Worm (Caenorhabditis elegans) whole organism, L4 larva: Measurements from ENCODE around the gene str-264.

ENCODE experiments used
- R02D3.7 ChIP-seq: fragments of 150-350 bp; sonication (generic microtip); optimal IDR thresholded peaks from 3 replicates; lab custom pipeline; 2014; ENCODE audit warnings: missing biosample characterization, missing genetic modification characterization
- Y48G9A.11 ChIP-seq: fragments of 200-800 bp; sonication (Bioruptor generic); IDR thresholded peaks from 2 replicates; pipeline ENCODE4 v1.3.6; 2022; ENCODE audit warnings: missing genetic modification reagents, missing genetic modification characterization, missing compliant biosample characterization
- Y5F2A.4 ChIP-seq: fragments of 200-800 bp; sonication (Bioruptor generic); optimal IDR thresholded peaks from 2 replicates; lab custom pipeline; 2018; ENCODE audit warnings: mild to moderate bottlenecking, missing genetic modification characterization, missing compliant biosample characterization
- ceh-28 ChIP-seq: fragments of 150-350 bp; optimal IDR thresholded peaks from 2 replicates; lab custom pipeline; 2014; ENCODE audit warnings: missing biosample characterization, missing genetic modification reagents, missing genetic modification characterization
- ceh-32 ChIP-seq: sonication (generic microtip); optimal IDR thresholded peaks from 2 replicates; lab custom pipeline; 2016; ENCODE audit warnings: mild to moderate bottlenecking, missing genetic modification characterization, missing compliant biosample characterization; ENCODE audit not compliant: poor library complexity
- ces-1 ChIP-seq: fragments of 150-350 bp; sonication (generic microtip); optimal IDR thresholded peaks from 4 replicates; lab custom pipeline; 2014; ENCODE audit warnings: missing biosample characterization, missing genetic modification reagents, missing genetic modification characterization
- cey-2 ChIP-seq: sonication (generic microtip); optimal IDR thresholded peaks from 3 replicates; lab custom pipeline; 2017; ENCODE audit warnings: missing genetic modification characterization, mild to moderate bottlenecking, missing compliant biosample characterization, antibody characterized with exemption, borderline replicate concordance; ENCODE audit not compliant: insufficient read depth
- daf-12 ChIP-seq: fragments of 150-350 bp; optimal IDR thresholded peaks from 2 replicates; lab custom pipeline; 2014; ENCODE audit warnings: missing biosample characterization, missing genetic modification reagents, missing genetic modification characterization
- daf-16 ChIP-seq, 3 experiments: sonication (generic microtip); optimal IDR thresholded peaks; 2 replicates each; lab custom pipeline; 2016 to 2017; ENCODE audit warnings: missing genetic modification characterization in 3 of 3, missing genetic modification reagents in 3 of 3, mild to moderate bottlenecking in 2 of 3, missing compliant biosample characterization in 2 of 3, missing biosample characterization in 1 of 3, moderate library complexity in 1 of 3
- dmd-6 ChIP-seq: fragments of 200-800 bp; sonication (Bioruptor generic); IDR thresholded peaks from 2 replicates; pipeline ENCODE4 v1.3.6; 2022; ENCODE audit warnings: missing genetic modification reagents, missing genetic modification characterization, missing compliant biosample characterization
- dmd-8 ChIP-seq: fragments of 200-800 bp; sonication (Bioruptor generic); IDR thresholded peaks from 2 replicates; pipeline ENCODE4 v1.3.6; 2022; ENCODE audit warnings: missing genetic modification characterization, missing compliant biosample characterization
- hlh-30 ChIP-seq: sonication (generic microtip); optimal IDR thresholded peaks from 2 replicates; lab custom pipeline; 2017; ENCODE audit warnings: antibody characterized with exemption, mild to moderate bottlenecking, missing genetic modification characterization, missing compliant biosample characterization; ENCODE audit not compliant: insufficient read depth
- jun-1 ChIP-seq: fragments of 150-350 bp; optimal IDR thresholded peaks from 2 replicates; lab custom pipeline; 2014; ENCODE audit warnings: missing biosample characterization, missing genetic modification reagents, missing genetic modification characterization
- lin-1 ChIP-seq: fragments of 200-800 bp; sonication (Bioruptor generic); IDR thresholded peaks from 2 replicates; pipeline ENCODE4 v1.3.6; 2022; ENCODE audit warnings: missing genetic modification reagents, missing genetic modification characterization, missing compliant biosample characterization
- lin-29 ChIP-seq: fragments of 200-800 bp; sonication (Bioruptor generic); IDR thresholded peaks from 2 replicates; pipeline ENCODE4 v1.3.6; 2022; ENCODE audit warnings: missing genetic modification reagents, missing genetic modification characterization, missing compliant biosample characterization
- lin-38 ChIP-seq: fragments of 200-800 bp; sonication (Bioruptor generic); IDR thresholded peaks from 2 replicates; pipeline ENCODE4 v1.3.6; 2022; ENCODE audit warnings: missing genetic modification reagents, missing genetic modification characterization, missing compliant biosample characterization
- lsy-2 ChIP-seq, 2 experiments: fragments of 150-350 bp in 1 of 2; sonication (generic microtip) in 1 of 2; optimal IDR thresholded peaks; 2 replicates each; lab custom pipeline; 2014 to 2017; ENCODE audit warnings: missing biosample characterization in 2 of 2, missing genetic modification characterization in 2 of 2
- mxl-2 ChIP-seq: fragments of 200-800 bp; sonication (Bioruptor generic); conservative IDR thresholded peaks from 2 replicates; pipeline ENCODE4 v1.3.6; 2022; ENCODE audit warnings: missing genetic modification reagents, missing genetic modification characterization, missing compliant biosample characterization
- mxl-3 ChIP-seq: fragments of 200-800 bp; sonication (Bioruptor generic); optimal IDR thresholded peaks from 2 replicates; lab custom pipeline; 2018; ENCODE audit warnings: mild to moderate bottlenecking, missing genetic modification characterization, missing compliant biosample characterization
- nhr-10 ChIP-seq: fragments of 150-350 bp; optimal IDR thresholded peaks from 2 replicates; lab custom pipeline; 2014; ENCODE audit warnings: missing biosample characterization, missing genetic modification characterization
- nhr-102 ChIP-seq: sonication (generic microtip); optimal IDR thresholded peaks from 2 replicates; lab custom pipeline; 2016; ENCODE audit warnings: mild to moderate bottlenecking, missing genetic modification characterization, moderate library complexity, missing compliant biosample characterization
- nhr-11 ChIP-seq: fragments of 150-350 bp; optimal IDR thresholded peaks from 2 replicates; lab custom pipeline; 2014; ENCODE audit warnings: missing biosample characterization, missing genetic modification characterization
- nhr-111 ChIP-seq: fragments of 200-800 bp; sonication (Bioruptor generic); optimal IDR thresholded peaks from 2 replicates; lab custom pipeline; 2018; ENCODE audit warnings: mild to moderate bottlenecking, missing genetic modification characterization, missing compliant biosample characterization
- nhr-237 ChIP-seq: sonication (generic microtip); optimal IDR thresholded peaks from 2 replicates; lab custom pipeline; 2017; ENCODE audit warnings: missing biosample characterization, missing genetic modification characterization
- nhr-28 ChIP-seq: fragments of 150-350 bp; optimal IDR thresholded peaks from 2 replicates; lab custom pipeline; 2014; ENCODE audit warnings: missing biosample characterization, missing genetic modification characterization
- nhr-41 ChIP-seq: fragments of 200-800 bp; sonication (Bioruptor generic); IDR thresholded peaks from 2 replicates; pipeline ENCODE4 v1.3.6; 2022; ENCODE audit warnings: missing genetic modification reagents, missing genetic modification characterization, missing compliant biosample characterization
- nhr-48 ChIP-seq: sonication (generic microtip); optimal IDR thresholded peaks from 2 replicates; lab custom pipeline; 2016; ENCODE audit warnings: mild to moderate bottlenecking, missing genetic modification characterization, missing compliant biosample characterization
- nhr-6 ChIP-seq: fragments of 150-350 bp; optimal IDR thresholded peaks from 2 replicates; lab custom pipeline; 2014; ENCODE audit warnings: missing biosample characterization, missing genetic modification characterization
- nhr-76 ChIP-seq: fragments of 150-350 bp; optimal IDR thresholded peaks from 2 replicates; lab custom pipeline; 2014; ENCODE audit warnings: missing biosample characterization, missing genetic modification characterization
- pha-4 ChIP-seq, 2 experiments: fragments of 150-350 bp in 1 of 2; fragments of 200-800 bp in 1 of 2; sonication (Bioruptor generic) in 1 of 2; IDR thresholded peaks in 1 of 2; optimal IDR thresholded peaks in 1 of 2; 2 replicates each; pipeline versions ENCODE4 v1.3.6 to Lab custom; 2014 to 2022; ENCODE audit warnings: missing genetic modification characterization in 2 of 2, missing genetic modification reagents in 2 of 2, missing biosample characterization in 1 of 2, missing compliant biosample characterization in 1 of 2
- pqm-1 ChIP-seq: sonication (generic microtip); optimal IDR thresholded peaks from 2 replicates; lab custom pipeline; 2017; ENCODE audit warnings: missing biosample characterization, missing genetic modification characterization
- saeg-2 ChIP-seq: fragments of 200-800 bp; sonication (Bioruptor generic); IDR thresholded peaks from 2 replicates; pipeline ENCODE4 v1.3.6; 2022; ENCODE audit warnings: missing genetic modification reagents, missing genetic modification characterization, missing compliant biosample characterization
- set-16 ChIP-seq: fragments of 200-800 bp; sonication (Bioruptor generic); IDR thresholded peaks from 2 replicates; pipeline ENCODE4 v1.3.6; 2022; ENCODE audit warnings: missing genetic modification reagents, missing genetic modification characterization, missing compliant biosample characterization
- snpc-1.2 ChIP-seq: fragments of 200-800 bp; sonication (Bioruptor generic); IDR thresholded peaks from 2 replicates; pipeline ENCODE4 v1.3.6; 2022; ENCODE audit warnings: missing genetic modification reagents, missing genetic modification characterization, missing compliant biosample characterization
- spr-3 ChIP-seq: fragments of 200-800 bp; sonication (Bioruptor generic); optimal IDR thresholded peaks from 2 replicates; lab custom pipeline; 2018; ENCODE audit warnings: mild to moderate bottlenecking, missing genetic modification characterization, missing compliant biosample characterization
- unc-130 ChIP-seq: sonication (generic microtip); optimal IDR thresholded peaks from 2 replicates; lab custom pipeline; 2016; ENCODE audit warnings: missing genetic modification reagents, missing genetic modification characterization, missing compliant biosample characterization
- unc-62 ChIP-seq, 3 experiments: fragments of 150-350 bp in 1 of 3; sonication (generic microtip); optimal IDR thresholded peaks in 2 of 3; peaks in 1 of 3; 1 replicate in 1 of 3; 2 replicates in 2 of 3; lab custom pipeline; 2014 to 2017; ENCODE audit warnings: missing biosample characterization in 3 of 3, missing genetic modification characterization in 3 of 3, missing genetic modification reagents in 3 of 3, missing genotype in 1 of 3
- vab-7 ChIP-seq: fragments of 200-800 bp; sonication (Bioruptor generic); IDR thresholded peaks from 2 replicates; pipeline ENCODE4 v1.3.6; 2022; ENCODE audit warnings: missing genetic modification reagents, missing genetic modification characterization, missing compliant biosample characterization
- zag-1 ChIP-seq: fragments of 150-350 bp; optimal IDR thresholded peaks from 2 replicates; lab custom pipeline; 2014; ENCODE audit warnings: missing biosample characterization, missing genetic modification characterization
- zip-11 ChIP-seq: fragments of 200-800 bp; sonication (Bioruptor generic); IDR thresholded peaks from 2 replicates; pipeline ENCODE4 v1.3.6; 2022; ENCODE audit warnings: missing genetic modification characterization, missing compliant biosample characterization
- zip-2 ChIP-seq: fragments of 150-350 bp; optimal IDR thresholded peaks from 2 replicates; lab custom pipeline; 2014; ENCODE audit warnings: missing biosample characterization, missing genetic modification characterization

The str-264 gene

ce11 chrV:15497731-15498130 lies 5.3 kb upstream of the str-264 start (continued):
- TF ChIP-seq daf-16 (GFP tag; optimal IDR thresholded peaks at IDR 0.05; lab: Kevin White, UChicago) (peak in 1 of 2 experiments; percentile 75), daf-16 (tag; optimal IDR thresholded peaks at IDR 0.05; lab: Kevin White, UChicago) (peak; percentile 98), lin-29 (GFP tag; lab: Robert Waterston, UW) (no peak), set-16 (GFP tag; lab: Robert Waterston, UW) (no peak), nhr-10 (tag; lab: Kevin White, UChicago) (no peak), daf-12 (no peak), mxl-2 (GFP tag; lab: Robert Waterston, UW) (no peak), snpc-1.2 (GFP tag; lab: Robert Waterston, UW) (no peak), Y48G9A.11 (GFP tag; lab: Robert Waterston, UW) (no peak), vab-7 (no peak), zip-11 (GFP tag; lab: Robert Waterston, UW) (no peak), ceh-28 (tag; lab: Kevin White, UChicago) (peak; percentile 17), zag-1 (tag; lab: Kevin White, UChicago) (no peak), nhr-28 (tag; lab: Kevin White, UChicago) (peak; percentile 82), nhr-48 (peak; percentile 71), hlh-30 (tag; lab: Kevin White, UChicago) (no peak), pqm-1 (tag; lab: Kevin White, UChicago) (peak; percentile 59), nhr-102 (tag; lab: Kevin White, UChicago) (no peak), dmd-6 (no peak; the same call in 1 of the 2 replicates), lin-1 (GFP tag; lab: Robert Waterston, UW) (no peak), nhr-11 (tag; lab: Kevin White, UChicago) (no peak), nhr-111 (no peak), jun-1 (tag; lab: Kevin White, UChicago) (peak; percentile 56), cey-2 (tag; lab: Kevin White, UChicago) (no peak), ceh-32 (tag; lab: Kevin White, UChicago) (no peak), unc-62 (GFP tag; optimal IDR thresholded peaks at IDR 0.05 in 1 of 2; lab: Kevin White, UChicago) (no peak), unc-62 (tag; optimal IDR thresholded peaks at IDR 0.05; lab: Kevin White, UChicago) (no peak), lsy-2 (tag; optimal IDR thresholded peaks at IDR 0.05; lab: Kevin White, UChicago) (no peak), pha-4 (GFP tag; IDR thresholded peaks at IDR 0.05; lab: Robert Waterston, UW) (no peak), pha-4 (tag; optimal IDR thresholded peaks at IDR 0.05; lab: Kevin White, UChicago) (peak; percentile 96), zip-2 (no peak), Y5F2A.4 (GFP tag; lab: Kevin White, UChicago) (no peak), mxl-3 (GFP tag; lab: Kevin White, UChicago) (peak; percentile 49), ces-1 (GFP tag; lab: Kevin White, UChicago) (no peak), saeg-2 (GFP tag; lab: Robert Waterston, UW) (no peak), nhr-237 (no peak), dmd-8 (GFP tag; lab: Robert Waterston, UW) (peak; percentile 59; the same call in 1 of the 2 replicates), nhr-41 (peak; percentile 95), nhr-76 (tag; lab: Kevin White, UChicago) (no peak), spr-3 (no peak), R02D3.7 (tag; lab: Kevin White, UChicago) (no peak), lin-38 (no peak), unc-130 (GFP tag; lab: Kevin White, UChicago) (no peak), nhr-6 (tag; lab: Kevin White, UChicago) (peak; percentile 89)
- TF ChIP-seq, all 104 proteins: peak for 20
